Fruit fly (Drosophila melanogaster) whole organism, embryonic: ENCODE data around the gene CG4880.

Experiments
- CG6272 ChIP-seq: fragments of 200-800 bp; sonication (Bioruptor generic); IDR thresholded peaks from 2 replicates; pipeline ENCODE4 v1.3.6; 2022; ENCODE audit warnings: missing biosample characterization, missing genetic modification characterization
- CG9215 ChIP-seq: fragments of 200-800 bp; sonication (Bioruptor generic); IDR thresholded peaks from 2 replicates; pipeline ENCODE4 v1.3.6; 2022; ENCODE audit warnings: missing biosample characterization, missing genetic modification characterization
- Doc2 ChIP-seq: fragments of 200-800 bp; sonication (Bioruptor generic); IDR thresholded peaks from 2 replicates; pipeline ENCODE4 v1.3.6; 2022; ENCODE audit warnings: missing biosample characterization, missing genetic modification characterization

DNA sequence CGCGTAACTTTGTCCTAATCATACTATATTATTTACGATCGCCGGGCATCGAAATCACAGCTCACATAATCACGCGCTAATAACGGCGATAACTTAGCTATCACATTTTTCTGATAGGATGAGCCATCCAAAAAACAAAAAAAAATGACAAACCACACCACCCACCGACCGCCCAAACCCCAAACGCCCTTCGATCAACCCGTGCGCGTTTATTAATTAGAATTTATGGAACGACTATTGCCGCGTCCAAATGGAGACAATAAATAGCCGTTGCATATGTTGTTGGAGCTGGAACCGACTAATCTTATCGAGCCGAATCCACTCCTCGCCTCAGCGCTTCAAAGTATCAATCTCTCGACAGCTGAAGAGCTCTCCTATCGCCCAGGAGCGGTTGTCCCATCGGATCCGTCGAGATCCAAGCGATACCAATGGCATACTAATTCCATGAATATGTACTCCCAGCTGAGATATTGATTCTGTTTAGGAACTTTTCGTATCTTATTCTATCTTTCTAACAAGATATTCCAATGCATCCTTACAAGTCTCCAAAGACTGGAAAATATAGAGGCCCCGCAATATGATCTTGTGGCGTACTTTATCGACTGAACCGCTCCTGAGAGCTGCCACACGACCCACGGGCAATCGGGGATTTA, 37.6 kb downstream of the CG4880 start:
- no peak for TF ChIP-seq Doc2 (GFP tag; lab: Robert Waterston, UW)
- TF ChIP-seq CG6272 (GFP tag; lab: Robert Waterston, UW) = no peak
- no peak for TF ChIP-seq CG9215 (GFP tag; lab: Robert Waterston, UW)
